Fruit fly (Drosophila melanogaster) Kc167 (cell line): ENCODE results near the gene Gr10a.

Source experiments
- Myc ChIP-seq: fragments of >200 bp; optimal IDR thresholded peaks from 2 replicates; lab custom pipeline; 2017; ENCODE audit warnings: missing external identifiers
- h ChIP-seq: fragments of >200 bp; optimal IDR thresholded peaks from 3 replicates; lab custom pipeline; 2018; ENCODE audit warnings: missing external identifiers
- insv ChIP-seq: fragments of >200 bp; optimal IDR thresholded peaks from 3 replicates; lab custom pipeline; 2018; ENCODE audit warnings: missing external identifiers
- psq ChIP-seq: fragments of >200 bp; optimal IDR thresholded peaks from 2 replicates; lab custom pipeline; 2017; ENCODE audit warnings: missing external identifiers

dm6 chrX:11367783-11368509 lies 49.3 kb downstream of the Gr10a start, which contains the start of the genes hop and Tim8:
- TF ChIP-seq Myc (lab: Kevin White, UChicago) (no peak), h (lab: Kevin White, UChicago) (no peak), psq (lab: Kevin White, UChicago) (peak; percentile 90), insv (lab: Kevin White, UChicago) (no peak)
